Worm (Caenorhabditis elegans) whole organism, late embryonic: Measurements from ENCODE around the gene C28C12.12.

Experiments used
- C08G9.2 ChIP-seq: sonication (generic microtip); optimal IDR thresholded peaks from 2 replicates; lab custom pipeline; 2016; ENCODE audit warnings: mild to moderate bottlenecking, missing genetic modification characterization, moderate library complexity, missing compliant biosample characterization
- C38D4.7 ChIP-seq: fragments of 200-800 bp; sonication (Bioruptor generic); optimal IDR thresholded peaks from 2 replicates; lab custom pipeline; 2018; ENCODE audit warnings: mild to moderate bottlenecking, missing genetic modification characterization, moderate library complexity, missing compliant biosample characterization
- K09A11.1 ChIP-seq: sonication (generic microtip); optimal IDR thresholded peaks from 2 replicates; lab custom pipeline; 2017; ENCODE audit warnings: antibody characterized with exemption, mild to moderate bottlenecking, missing genetic modification characterization, missing compliant biosample characterization; ENCODE audit not compliant: insufficient read depth
- T23F11.4 ChIP-seq: fragments of 200-800 bp; sonication (Bioruptor generic); optimal IDR thresholded peaks from 2 replicates; lab custom pipeline; 2018; ENCODE audit warnings: mild to moderate bottlenecking, missing genetic modification characterization, missing compliant biosample characterization
- Y22D7AL.16 ChIP-seq: sonication (generic microtip); optimal IDR thresholded peaks from 2 replicates; lab custom pipeline; 2016; ENCODE audit warnings: missing genetic modification characterization, missing compliant biosample characterization
- ceh-18 ChIP-seq: sonication (generic microtip); optimal IDR thresholded peaks from 2 replicates; lab custom pipeline; 2016; ENCODE audit warnings: missing genetic modification characterization, missing compliant biosample characterization
- ceh-19 ChIP-seq: fragments of 200-800 bp; sonication (Bioruptor generic); optimal IDR thresholded peaks from 2 replicates; lab custom pipeline; 2018; ENCODE audit warnings: mild to moderate bottlenecking, missing genetic modification characterization, missing compliant biosample characterization
- ceh-2 ChIP-seq: sonication (generic microtip); optimal IDR thresholded peaks from 2 replicates; lab custom pipeline; 2016; ENCODE audit warnings: missing genotype, missing genetic modification characterization, missing compliant biosample characterization
- ceh-31 ChIP-seq: sonication (generic microtip); optimal IDR thresholded peaks from 2 replicates; lab custom pipeline; 2016; ENCODE audit warnings: missing genetic modification characterization, missing compliant biosample characterization
- ceh-34 ChIP-seq: sonication (generic microtip); optimal IDR thresholded peaks from 2 replicates; lab custom pipeline; 2016; ENCODE audit warnings: mild to moderate bottlenecking, missing genetic modification characterization, missing compliant biosample characterization
- ceh-45 ChIP-seq: fragments of 200-800 bp; sonication (Bioruptor generic); IDR thresholded peaks from 2 replicates; pipeline ENCODE4 v1.3.6; 2022; ENCODE audit warnings: missing genetic modification reagents, missing genetic modification characterization, missing compliant biosample characterization
- dve-1 ChIP-seq: sonication (generic microtip); optimal IDR thresholded peaks from 2 replicates; lab custom pipeline; 2017; ENCODE audit warnings: antibody characterized with exemption, mild to moderate bottlenecking, missing genetic modification characterization, missing compliant biosample characterization
- elt-2 ChIP-seq: sonication (generic microtip); optimal IDR thresholded peaks from 2 replicates; lab custom pipeline; 2016; ENCODE audit warnings: missing genetic modification reagents, missing genetic modification characterization, missing compliant biosample characterization
- ets-4 ChIP-seq: sonication (generic microtip); optimal IDR thresholded peaks from 2 replicates; lab custom pipeline; 2016; ENCODE audit warnings: missing genetic modification characterization, missing compliant biosample characterization
- fkh-10 ChIP-seq: fragments of 150-350 bp; optimal IDR thresholded peaks from 2 replicates; lab custom pipeline; 2014; ENCODE audit warnings: missing biosample characterization, missing genetic modification reagents, missing genetic modification characterization
- fkh-6 ChIP-seq: sonication (generic microtip); optimal IDR thresholded peaks from 2 replicates; lab custom pipeline; 2016; ENCODE audit warnings: missing genetic modification characterization, missing compliant biosample characterization
- gmeb-2 ChIP-seq: sonication (generic microtip); optimal IDR thresholded peaks from 2 replicates; lab custom pipeline; 2016; ENCODE audit warnings: missing genetic modification characterization, inconsistent platforms, missing compliant biosample characterization
- hlh-15 ChIP-seq: sonication (generic microtip); optimal IDR thresholded peaks from 2 replicates; lab custom pipeline; 2016; ENCODE audit warnings: missing genetic modification characterization, missing compliant biosample characterization
- hlh-8 ChIP-seq: sonication (generic microtip); optimal IDR thresholded peaks from 2 replicates; lab custom pipeline; 2016; ENCODE audit warnings: missing genotype, missing genetic modification characterization, missing compliant biosample characterization
- lim-6 ChIP-seq: sonication (generic microtip); optimal IDR thresholded peaks from 2 replicates; lab custom pipeline; 2016; ENCODE audit warnings: missing genetic modification characterization, missing compliant biosample characterization
- lin-11 ChIP-seq: fragments of 200-800 bp; sonication (Bioruptor generic); optimal IDR thresholded peaks from 2 replicates; lab custom pipeline; 2018; ENCODE audit warnings: mild to moderate bottlenecking, missing genetic modification characterization, missing compliant biosample characterization
- nfya-1 ChIP-seq: sonication (generic microtip); optimal IDR thresholded peaks from 2 replicates; lab custom pipeline; 2017; ENCODE audit warnings: missing genetic modification characterization, mild to moderate bottlenecking, missing compliant biosample characterization, antibody characterized with exemption, moderate library complexity
- nhr-232 ChIP-seq: sonication (generic microtip); optimal IDR thresholded peaks from 2 replicates; lab custom pipeline; 2016; ENCODE audit warnings: missing genetic modification characterization, missing compliant biosample characterization
- npax-4 ChIP-seq: sonication (generic microtip); optimal IDR thresholded peaks from 2 replicates; lab custom pipeline; 2016; ENCODE audit warnings: missing genetic modification characterization, missing compliant biosample characterization
- odd-2 ChIP-seq: sonication (generic microtip); optimal IDR thresholded peaks from 2 replicates; lab custom pipeline; 2017; ENCODE audit warnings: antibody characterized with exemption, mild to moderate bottlenecking, missing genetic modification characterization, missing compliant biosample characterization
- pax-1 ChIP-seq: fragments of 150-350 bp; optimal IDR thresholded peaks from 2 replicates; lab custom pipeline; 2014; ENCODE audit warnings: missing biosample characterization, missing genetic modification characterization
- pha-4 ChIP-seq: fragments of 150-350 bp; optimal IDR thresholded peaks from 2 replicates; lab custom pipeline; 2018; ENCODE audit warnings: missing biosample characterization, missing genetic modification reagents, missing genetic modification characterization
- pqm-1 ChIP-seq: sonication (generic microtip); optimal IDR thresholded peaks from 2 replicates; lab custom pipeline; 2016; ENCODE audit warnings: missing genetic modification characterization, missing compliant biosample characterization
- pros-1 ChIP-seq: fragments of 150-350 bp; optimal IDR thresholded peaks from 2 replicates; lab custom pipeline; 2014; ENCODE audit warnings: missing biosample characterization, missing genetic modification reagents, missing genetic modification characterization
- ref-2 ChIP-seq: sonication (generic microtip); optimal IDR thresholded peaks from 2 replicates; lab custom pipeline; 2016; ENCODE audit warnings: missing genetic modification characterization, missing compliant biosample characterization
- rnt-1 ChIP-seq: sonication (generic microtip); optimal IDR thresholded peaks from 2 replicates; lab custom pipeline; 2016; ENCODE audit warnings: missing genetic modification characterization, missing compliant biosample characterization
- sdc-2 ChIP-seq: sonication (generic microtip); optimal IDR thresholded peaks from 2 replicates; lab custom pipeline; 2016; ENCODE audit warnings: missing genotype, missing genetic modification characterization, missing compliant biosample characterization
- sox-2 ChIP-seq: fragments of 200-800 bp; sonication (Bioruptor generic); IDR thresholded peaks from 2 replicates; pipeline ENCODE4 v1.3.6; 2022; ENCODE audit warnings: missing genetic modification reagents, missing genetic modification characterization, missing compliant biosample characterization
- tbx-2 ChIP-seq: sonication (generic microtip); optimal IDR thresholded peaks from 2 replicates; lab custom pipeline; 2016; ENCODE audit warnings: missing genetic modification characterization, missing compliant biosample characterization
- tbx-7 ChIP-seq: sonication (generic microtip); optimal IDR thresholded peaks from 2 replicates; lab custom pipeline; 2016; ENCODE audit warnings: missing genotype, missing genetic modification characterization, missing compliant biosample characterization
- unc-42 ChIP-seq: sonication (generic microtip); optimal IDR thresholded peaks from 2 replicates; lab custom pipeline; 2016; ENCODE audit warnings: missing genotype, missing genetic modification characterization, missing compliant biosample characterization
- unc-86 ChIP-seq: sonication (generic microtip); optimal IDR thresholded peaks from 2 replicates; lab custom pipeline; 2016; ENCODE audit warnings: missing genetic modification characterization, missing compliant biosample characterization
- zip-5 ChIP-seq: sonication (generic microtip); optimal IDR thresholded peaks from 2 replicates; lab custom pipeline; 2016; ENCODE audit warnings: missing genetic modification characterization, missing compliant biosample characterization

Gene C28C12.12

DNA sequence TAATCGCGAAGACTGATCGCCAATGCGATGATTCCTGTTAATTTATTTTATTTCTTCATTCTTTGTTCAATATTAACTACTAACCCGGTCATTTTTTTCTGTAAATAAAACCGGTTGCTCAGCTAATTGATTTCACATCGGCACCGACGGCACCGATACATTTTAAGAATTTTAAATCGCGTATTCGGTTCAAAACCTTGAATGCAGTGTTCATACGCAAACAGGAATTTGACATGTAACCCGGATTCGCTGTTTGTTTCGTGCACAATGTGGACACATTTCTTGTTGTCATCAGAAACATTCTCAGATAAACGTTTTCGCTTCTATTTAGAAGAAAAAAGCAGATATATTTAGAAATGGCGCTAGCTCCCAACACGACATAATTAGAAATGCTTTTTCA is 3.8 kb upstream of the C28C12.12 start:
- TF ChIP-seq gmeb-2 (tag; lab: Kevin White, UChicago) (no peak), odd-2 (tag; lab: Kevin White, UChicago) (no peak)

ce11 chrIV:8498773-8499360 is 2.7 kb upstream of the C28C12.12 start, which contains the start of the genes acdh-13 and mesp-1:
TSS of gene acdh-13 (minus strand) at chrIV:8498823.
TSS of gene mesp-1 (plus strand) at chrIV:8499310.
- TF ChIP-seq rnt-1 (tag; lab: Kevin White, UChicago) (peak; percentile 29), tbx-2 (peak; percentile 38), fkh-10 (GFP tag; lab: Kevin White, UChicago) (no peak), ets-4 (tag; lab: Kevin White, UChicago) (peak; percentile 37), tbx-7 (tag; lab: Kevin White, UChicago) (peak; percentile 19), C38D4.7 (GFP tag; lab: Kevin White, UChicago) (no peak), nfya-1 (tag; lab: Kevin White, UChicago) (peak; percentile 13), C08G9.2 (tag; lab: Kevin White, UChicago) (peak; percentile 78), ceh-31 (tag; lab: Kevin White, UChicago) (peak; percentile 69), K09A11.1 (tag; lab: Kevin White, UChicago) (no peak), pha-4 (tag; lab: Kevin White, UChicago) (no peak), ref-2 (tag; lab: Kevin White, UChicago) (peak; percentile 46), zip-5 (tag; lab: Kevin White, UChicago) (peak; percentile 22), ceh-18 (tag; lab: Kevin White, UChicago) (no peak), gmeb-2 (tag; lab: Kevin White, UChicago) (no peak)

ce11 chrIV:8492242-8492641 is 3.9 kb downstream of the C28C12.12 start, which contains the start of gene sru-7:
TSS of gene sru-7 (plus strand) at chrIV:8492542.
- TF ChIP-seq hlh-15 (tag; lab: Kevin White, UChicago): no peak
- TF ChIP-seq dve-1 (tag; lab: Kevin White, UChicago): no peak
- no peak for TF ChIP-seq ref-2 (tag; lab: Kevin White, UChicago)
- TF ChIP-seq sdc-2 (tag; lab: Kevin White, UChicago): no peak
- TF ChIP-seq pqm-1: no peak
- TF ChIP-seq ceh-19: no peak
- no peak for TF ChIP-seq tbx-2
- TF ChIP-seq nhr-232: no peak
- TF ChIP-seq odd-2 (tag; lab: Kevin White, UChicago): no peak
- no peak for TF ChIP-seq pha-4 (tag; lab: Kevin White, UChicago)
- no peak for TF ChIP-seq T23F11.4
- no peak for TF ChIP-seq ceh-2
- TF ChIP-seq npax-4: no peak
- no peak for TF ChIP-seq ceh-34 (tag; lab: Kevin White, UChicago)
- no peak for TF ChIP-seq ceh-31 (tag; lab: Kevin White, UChicago)
- TF ChIP-seq lin-11 (tag; lab: Kevin White, UChicago): no peak
- no peak for TF ChIP-seq C38D4.7 (GFP tag; lab: Kevin White, UChicago)

- TF ChIP-seq pax-1 (tag; lab: Kevin White, UChicago) (no peak), unc-42 (no peak), Y22D7AL.16 (tag; lab: Kevin White, UChicago) (no peak), lin-11 (tag; lab: Kevin White, UChicago) (no peak), ceh-45 (no peak), C08G9.2 (tag; lab: Kevin White, UChicago) (no peak), ceh-31 (tag; lab: Kevin White, UChicago) (no peak), hlh-8 (tag; lab: Kevin White, UChicago) (no peak), sox-2 (no peak), zip-5 (tag; lab: Kevin White, UChicago) (no peak), pros-1 (tag; lab: Kevin White, UChicago) (no peak), fkh-6 (no peak), fkh-10 (GFP tag; lab: Kevin White, UChicago) (no peak), rnt-1 (tag; lab: Kevin White, UChicago) (no peak), lim-6 (no peak), elt-2 (tag; lab: Kevin White, UChicago) (no peak), unc-86 (no peak)
- TF ChIP-seq, all 69 proteins: peak for 0
Measured at ce11 chrIV:8489915-8490314, 6.2 kb downstream of the C28C12.12 start, which contains the start of gene srlf-2. TSS of gene srlf-2 (plus strand) at chrIV:8490215.
